Worm (Caenorhabditis elegans): Measurements from ENCODE around the gene srz-29.
"Not testable (repeated sequence)": the region's sequence is repeated elsewhere in the genome, so short reads cannot be mapped to it uniquely, and the experiment has no call there.

The srz-29 gene

ce11 chrIV:13597813-13598212, 47.9 kb downstream of the srz-29 start, which contains the start of gene Y45F10B.9:
Gene Y45F10B.9, minus strand, starts transcription at chrIV:13597913.
- TF ChIP-seq snpc-4, hmg-11, pqm-1 (tag; optimal IDR thresholded peaks at IDR 0.05): not testable (repeated sequence)

Measured in whole organism, L3 larva.